Worm (Caenorhabditis elegans): ENCODE data around the gene F49C12.6.
"Not testable (repeated sequence)": the region's sequence is repeated elsewhere in the genome, so short reads cannot be mapped to it uniquely, and the experiment has no call there.

The F49C12.6 gene

DNA sequence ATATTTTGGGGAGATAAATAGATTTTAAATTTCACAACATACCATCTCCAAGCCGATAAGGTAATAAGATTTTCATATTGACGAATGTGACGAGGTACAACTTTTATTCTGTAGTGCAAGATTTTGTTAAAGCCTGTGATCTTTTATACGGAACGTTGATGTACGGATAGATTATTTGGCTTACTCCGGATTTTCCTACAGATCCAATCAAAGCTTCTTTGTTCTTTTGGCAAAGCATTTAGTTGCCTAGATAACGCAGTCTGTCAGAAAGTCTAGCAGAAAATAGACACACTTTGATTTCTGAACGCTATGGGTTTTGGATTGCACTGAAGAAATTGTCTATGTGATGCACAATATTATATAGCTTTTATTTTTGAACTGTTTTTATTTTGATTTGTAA lies 9.7 kb downstream of the F49C12.6 start, which contains the start of gene F49C12.2:
TSS of gene F49C12.2 (minus strand) at position 101 of the 400 bp plus-strand sequence.
- TF ChIP-seq mep-1 (tag; optimal IDR thresholded peaks at IDR 0.05): no peak
- no peak for TF ChIP-seq ham-2 (GFP tag; optimal IDR thresholded peaks at IDR 0.05)
- no peak for TF ChIP-seq hlh-1 (tag; optimal IDR thresholded peaks at IDR 0.05)
- no peak for TF ChIP-seq mab-5 (tag; optimal IDR thresholded peaks at IDR 0.05)
- no peak for TF ChIP-seq ceh-39 (tag; optimal IDR thresholded peaks at IDR 0.05)
- no peak for TF ChIP-seq ceh-43 (GFP tag; optimal IDR thresholded peaks at IDR 0.05)
- TF ChIP-seq cnd-1 (tag; optimal IDR thresholded peaks at IDR 0.05): no peak
- TF ChIP-seq snpc-4 (tag; optimal IDR thresholded peaks at IDR 0.05): no peak
- TF ChIP-seq tbx-8 (GFP tag; optimal IDR thresholded peaks at IDR 0.05): no peak

DNA sequence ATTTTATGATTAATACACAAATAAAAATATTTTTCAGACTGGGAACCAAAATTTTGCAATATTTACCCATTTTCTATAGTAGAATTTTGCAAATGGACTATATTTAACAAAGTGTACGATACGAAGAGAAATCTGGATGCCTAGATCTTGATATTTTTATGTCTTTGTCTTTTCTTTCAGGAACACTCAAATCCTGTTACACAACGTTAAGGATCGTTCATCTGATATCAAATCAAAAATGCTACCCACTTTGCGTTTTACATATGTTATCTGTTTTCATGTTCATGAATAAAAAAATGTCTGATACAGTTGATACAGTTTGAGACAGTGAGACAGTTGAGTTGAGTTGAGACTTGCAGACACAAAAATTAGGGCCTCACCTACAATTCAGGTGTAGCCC lies 12.6 kb downstream of the F49C12.6 start, which contains the start of gene F49C12.1:
TSS of gene F49C12.1 (minus strand) at position 70 of the 400 bp plus-strand sequence.
- no peak for TF ChIP-seq sptf-1 (tag; optimal IDR thresholded peaks at IDR 0.05)
- no peak for TF ChIP-seq lsy-2 (tag; optimal IDR thresholded peaks at IDR 0.05)
- TF ChIP-seq blmp-1 (tag; optimal IDR thresholded peaks at IDR 0.05): no peak
- TF ChIP-seq zip-8 (tag; optimal IDR thresholded peaks at IDR 0.05): no peak
- no peak for TF ChIP-seq hlh-1 (tag; optimal IDR thresholded peaks at IDR 0.05)
- no peak for TF ChIP-seq tbx-8 (GFP tag; optimal IDR thresholded peaks at IDR 0.05)
- no peak for TF ChIP-seq lin-13 (tag; optimal IDR thresholded peaks at IDR 0.05)
- TF ChIP-seq elt-3 (tag; optimal IDR thresholded peaks at IDR 0.05): no peak
- no peak for TF ChIP-seq nhr-76 (tag; optimal IDR thresholded peaks at IDR 0.05)
- TF ChIP-seq drap-1 (GFP tag; optimal IDR thresholded peaks at IDR 0.05): no peak
- TF ChIP-seq snpc-4 (tag; optimal IDR thresholded peaks at IDR 0.05): no peak
- TF ChIP-seq lin-32 (GFP tag; optimal IDR thresholded peaks at IDR 0.05): no peak
- TF ChIP-seq nhr-28 (tag; optimal IDR thresholded peaks at IDR 0.05): no peak

DNA sequence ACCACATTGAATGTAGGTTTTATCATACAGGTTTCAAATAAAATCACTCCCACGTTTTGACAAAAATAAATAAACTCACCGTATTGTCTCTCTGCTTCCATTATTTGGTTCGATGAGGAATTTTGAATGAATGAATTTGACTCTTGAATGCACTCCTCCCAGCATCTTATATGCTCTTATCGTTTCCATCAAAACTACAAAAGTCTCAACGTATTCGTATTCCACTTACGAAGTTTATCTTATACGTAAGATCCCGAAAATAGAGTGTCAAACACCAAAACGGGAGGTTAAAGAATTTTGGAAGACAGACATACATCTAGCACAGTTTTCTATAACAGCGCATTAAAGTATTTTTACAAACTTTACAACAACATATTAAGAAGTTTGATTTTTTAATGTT lies 15.1 kb downstream of the F49C12.6 start, which contains the start of gene nhr-264:
TSS of gene nhr-264 (minus strand) at position 101 of the 400 bp plus-strand sequence.
- TF ChIP-seq tbx-8 (GFP tag; optimal IDR thresholded peaks at IDR 0.05); unc-120 (tag; optimal IDR thresholded peaks at IDR 0.05; ENCODE audit: poor library complexity, severe bottlenecking); M03D4.4 (tag; optimal IDR thresholded peaks at IDR 0.05): not testable (repeated sequence)

DNA sequence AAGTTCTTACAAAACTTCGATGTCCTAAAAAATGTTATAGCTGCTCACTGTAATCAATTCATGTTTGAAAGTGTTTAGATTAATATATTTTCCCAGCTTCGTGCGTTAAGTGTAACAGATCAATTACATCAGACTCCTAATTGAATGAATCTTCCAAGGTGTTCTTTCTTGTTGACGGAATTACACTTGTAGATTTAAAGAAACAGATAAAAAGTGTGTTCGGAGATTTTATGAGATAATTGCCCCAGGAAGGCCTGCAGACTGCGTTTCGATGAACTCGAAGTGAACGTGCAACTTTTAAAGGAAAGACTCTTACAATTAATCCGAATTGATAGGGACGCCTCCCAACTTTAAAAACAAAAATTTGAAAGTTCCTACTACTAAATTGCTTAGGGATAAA lies 19.2 kb downstream of the F49C12.6 start:
- TF ChIP-seq bed-3 (GFP tag; optimal IDR thresholded peaks at IDR 0.05) (no peak), ceh-39 (tag; optimal IDR thresholded peaks at IDR 0.05) (no peak), ztf-11 (tag; optimal IDR thresholded peaks at IDR 0.05) (no peak), nhr-2 (tag; optimal IDR thresholded peaks at IDR 0.05) (no peak), sem-2 (GFP tag; optimal IDR thresholded peaks at IDR 0.05) (no peak), lin-32 (GFP tag; optimal IDR thresholded peaks at IDR 0.05) (no peak), mab-5 (tag; optimal IDR thresholded peaks at IDR 0.05) (no peak), lsy-2 (tag; optimal IDR thresholded peaks at IDR 0.05) (no peak), M03D4.4 (tag; optimal IDR thresholded peaks at IDR 0.05) (no peak)

DNA sequence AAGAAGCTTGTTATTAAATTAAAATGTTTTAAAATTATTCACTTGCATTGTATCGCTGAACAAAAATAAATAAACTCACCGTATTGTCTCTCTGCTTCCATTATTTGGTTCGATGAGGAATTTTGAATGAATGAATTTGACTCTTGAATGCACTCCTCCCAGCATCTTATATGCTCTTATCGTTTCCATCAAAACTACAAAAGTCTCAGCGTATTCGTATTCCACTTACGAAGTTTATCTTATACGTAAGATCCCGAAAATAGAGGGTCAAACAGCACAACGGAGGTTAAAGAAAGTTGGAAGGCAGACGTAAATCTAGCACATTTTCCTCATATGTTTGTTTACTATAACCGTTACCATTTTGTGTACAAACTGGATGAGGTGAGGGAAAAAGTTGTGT lies 22.6 kb downstream of the F49C12.6 start, which contains the start of gene nhr-267:
TSS of gene nhr-267 (minus strand) at position 101 of the 400 bp plus-strand sequence.
- not testable (repeated sequence) for TF ChIP-seq hlh-1 (tag; optimal IDR thresholded peaks at IDR 0.05); drap-1 (GFP tag; optimal IDR thresholded peaks at IDR 0.05); snpc-4 (tag; optimal IDR thresholded peaks at IDR 0.05)

DNA sequence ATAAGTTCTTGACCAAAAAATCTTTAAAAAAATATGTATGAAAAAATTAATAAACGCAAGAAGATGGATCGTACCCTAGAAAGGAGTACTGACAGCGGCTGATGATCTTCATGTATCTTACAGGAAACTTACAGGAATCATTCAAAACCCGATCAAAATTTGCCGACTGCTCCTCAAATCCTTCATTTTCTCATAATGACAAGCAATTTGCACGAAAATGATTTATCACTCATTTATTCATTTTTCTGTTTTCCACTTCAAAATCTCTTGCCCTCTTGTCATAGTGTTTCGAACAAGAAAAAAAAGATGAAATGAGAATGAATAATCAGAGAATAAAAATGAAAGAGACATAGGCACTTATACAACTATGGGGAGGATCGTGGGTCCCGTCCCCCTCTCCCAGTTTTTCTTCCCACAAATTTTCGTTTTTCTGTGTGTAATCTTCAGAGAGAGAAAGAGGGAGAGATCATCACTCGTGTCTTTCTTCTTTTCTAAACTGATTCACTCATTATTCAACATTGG lies 34.8 kb downstream of the F49C12.6 start, which contains the start of gene nmy-3:
TSS of gene nmy-3 (plus strand) at position 472 of the 522 bp plus-strand sequence.
- TF ChIP-seq nhr-12 (tag; optimal IDR thresholded peaks at IDR 0.05): no peak
- TF ChIP-seq flh-1 (GFP tag; optimal IDR thresholded peaks at IDR 0.05): no peak
- no peak for TF ChIP-seq tbx-8 (GFP tag; optimal IDR thresholded peaks at IDR 0.05)
- TF ChIP-seq unc-120 (tag; optimal IDR thresholded peaks at IDR 0.05; ENCODE audit: poor library complexity, severe bottlenecking): peak; percentile 10
- no peak for TF ChIP-seq nhr-28 (tag; optimal IDR thresholded peaks at IDR 0.05)
- no peak for TF ChIP-seq sem-2 (GFP tag; optimal IDR thresholded peaks at IDR 0.05)
- TF ChIP-seq blmp-1 (tag; optimal IDR thresholded peaks at IDR 0.05): no peak
- TF ChIP-seq elt-1 (tag; optimal IDR thresholded peaks at IDR 0.05; ENCODE audit: borderline replicate concordance, insufficient read depth): no peak

Measured in whole organism, mixed stage, embryonic.